Fruit fly (Drosophila melanogaster) whole organism, adult: Measurements from ENCODE around the gene CG13926.

Experiments
- CG11617 ChIP-seq: fragments of 200-800 bp; sonication (Bioruptor generic); optimal IDR thresholded peaks from 2 replicates; lab custom pipeline; 2017; ENCODE audit warnings: mild to moderate bottlenecking, missing biosample characterization, missing genetic modification reagents, missing genetic modification characterization
- CG12768 ChIP-seq: fragments of 200-800 bp; sonication (Bioruptor generic); optimal IDR thresholded peaks from 2 replicates; lab custom pipeline; 2017; ENCODE audit warnings: missing biosample characterization, missing genetic modification characterization, mild to moderate bottlenecking, moderate library complexity, missing genetic modification reagents
- CG14711 ChIP-seq: fragments of 200-800 bp; sonication (Bioruptor generic); optimal IDR thresholded peaks from 2 replicates; lab custom pipeline; 2018; ENCODE audit warnings: missing biosample characterization, mild to moderate bottlenecking, missing genetic modification characterization, moderate library complexity
- CG1620 ChIP-seq: fragments of 200-800 bp; sonication (Bioruptor generic); optimal IDR thresholded peaks from 2 replicates; lab custom pipeline; 2016; ENCODE audit warnings: missing biosample characterization, missing genetic modification characterization
- CG33017 ChIP-seq: fragments of 200-800 bp; sonication (Bioruptor generic); optimal IDR thresholded peaks from 2 replicates; lab custom pipeline; 2018; ENCODE audit warnings: missing biosample characterization, mild to moderate bottlenecking, missing genetic modification characterization, moderate library complexity
- CG5204 ChIP-seq: fragments of 200-800 bp; sonication (Bioruptor generic); optimal IDR thresholded peaks from 2 replicates; lab custom pipeline; 2016; ENCODE audit warnings: missing biosample characterization, missing genetic modification characterization
- CG7045 ChIP-seq: fragments of 200-800 bp; sonication (Bioruptor generic); optimal IDR thresholded peaks from 2 replicates; lab custom pipeline; 2017; ENCODE audit warnings: missing biosample characterization, mild to moderate bottlenecking, missing genetic modification characterization
- CG7101 ChIP-seq: fragments of 200-800 bp; sonication (Bioruptor generic); optimal IDR thresholded peaks from 2 replicates; lab custom pipeline; 2018; ENCODE audit warnings: missing biosample characterization, mild to moderate bottlenecking, missing genetic modification characterization, moderate library complexity
- Clk ChIP-seq: fragments of 200-800 bp; sonication (Bioruptor generic); optimal IDR thresholded peaks from 2 replicates; lab custom pipeline; 2017; ENCODE audit warnings: missing biosample characterization, missing genetic modification characterization
- Crg-1 ChIP-seq: fragments of 200-800 bp; sonication (Bioruptor generic); optimal IDR thresholded peaks from 2 replicates; lab custom pipeline; 2016; ENCODE audit warnings: missing biosample characterization, missing genetic modification characterization
- Hr96 ChIP-seq: fragments of 200-800 bp; sonication (Bioruptor generic); optimal IDR thresholded peaks from 2 replicates; lab custom pipeline; 2016; ENCODE audit warnings: missing biosample characterization, missing genetic modification characterization
- Mnt ChIP-seq: fragments of 200-800 bp; sonication (Bioruptor generic); optimal IDR thresholded peaks from 2 replicates; lab custom pipeline; 2016; ENCODE audit warnings: missing biosample characterization, mild to moderate bottlenecking, missing genetic modification characterization
- bab1 ChIP-seq: fragments of 200-800 bp; sonication (Bioruptor generic); optimal IDR thresholded peaks from 3 replicates; lab custom pipeline; 2019; ENCODE audit warnings: missing biosample characterization, mild to moderate bottlenecking, missing genetic modification characterization, moderate library complexity
- cic ChIP-seq: fragments of 200-800 bp; sonication (Bioruptor generic); optimal IDR thresholded peaks from 2 replicates; lab custom pipeline; 2017; ENCODE audit warnings: missing biosample characterization, mild to moderate bottlenecking, missing genetic modification characterization, moderate library complexity
- cnc ChIP-seq, 2 experiments: fragments of >200 bp; optimal IDR thresholded peaks; 2 replicates each; lab custom pipeline; 2017
- kay ChIP-seq: fragments of 200-800 bp; sonication (Bioruptor generic); peaks from one replicate; lab custom pipeline; 2016; ENCODE audit warnings: missing biosample characterization, missing genetic modification characterization, borderline replicate concordance
- ovo ChIP-seq: fragments of 200-800 bp; sonication (Bioruptor generic); optimal IDR thresholded peaks from 2 replicates; lab custom pipeline; 2016; ENCODE audit warnings: missing biosample characterization, missing genetic modification characterization
- pad ChIP-seq: fragments of 200-800 bp; sonication (Bioruptor generic); optimal IDR thresholded peaks from 3 replicates; lab custom pipeline; 2017; ENCODE audit warnings: missing biosample characterization, missing genetic modification characterization, mild to moderate bottlenecking, moderate library complexity, missing genetic modification reagents
- tj ChIP-seq: fragments of 200-800 bp; sonication (Bioruptor generic); optimal IDR thresholded peaks from 3 replicates; lab custom pipeline; 2017; ENCODE audit warnings: missing biosample characterization, mild to moderate bottlenecking, missing genetic modification characterization, moderate library complexity
- toe ChIP-seq: fragments of 200-800 bp; sonication (Bioruptor generic); optimal IDR thresholded peaks from 2 replicates; lab custom pipeline; 2016; ENCODE audit warnings: missing biosample characterization, missing genetic modification characterization

The CG13926 gene

DNA sequence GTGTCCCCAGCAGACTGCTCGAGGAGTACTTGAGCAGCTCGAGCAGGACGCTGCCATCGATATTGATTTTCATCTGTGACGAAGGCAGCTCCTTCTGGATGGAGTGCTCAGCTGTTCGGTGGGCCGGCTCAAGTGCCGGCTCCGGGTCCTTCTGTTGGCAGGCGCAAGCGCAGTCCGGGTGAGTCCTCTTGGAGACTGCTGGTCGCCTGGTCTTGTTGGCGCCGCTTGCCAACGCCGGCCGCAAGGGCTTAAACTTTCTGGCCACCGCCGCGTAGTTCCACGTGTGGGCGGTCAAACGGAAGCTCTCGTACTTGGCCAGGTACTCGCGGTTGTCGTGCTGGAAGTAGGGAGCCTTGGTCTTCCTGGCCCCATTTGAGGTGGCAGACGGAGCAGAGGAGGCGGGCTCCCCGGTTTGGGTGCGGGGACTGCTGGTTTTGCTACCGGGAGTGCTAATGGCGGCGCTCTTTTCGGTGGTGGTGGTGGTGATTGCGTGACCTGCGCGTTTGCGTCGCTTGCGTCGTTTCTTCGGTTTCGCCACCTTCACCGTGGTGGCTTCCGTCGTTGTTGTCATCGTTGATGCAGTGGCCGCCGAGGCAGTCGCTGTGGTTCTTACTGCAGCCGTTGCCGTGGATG lies 43.9 kb upstream of the CG13926 start:
- TF ChIP-seq bab1 (GFP tag; lab: Kevin White, UChicago): no peak
- peak; percentile 12 for TF ChIP-seq cic (GFP tag; lab: Kevin White, UChicago)
- TF ChIP-seq Mnt (GFP tag; lab: Kevin White, UChicago): peak; percentile 54

DNA sequence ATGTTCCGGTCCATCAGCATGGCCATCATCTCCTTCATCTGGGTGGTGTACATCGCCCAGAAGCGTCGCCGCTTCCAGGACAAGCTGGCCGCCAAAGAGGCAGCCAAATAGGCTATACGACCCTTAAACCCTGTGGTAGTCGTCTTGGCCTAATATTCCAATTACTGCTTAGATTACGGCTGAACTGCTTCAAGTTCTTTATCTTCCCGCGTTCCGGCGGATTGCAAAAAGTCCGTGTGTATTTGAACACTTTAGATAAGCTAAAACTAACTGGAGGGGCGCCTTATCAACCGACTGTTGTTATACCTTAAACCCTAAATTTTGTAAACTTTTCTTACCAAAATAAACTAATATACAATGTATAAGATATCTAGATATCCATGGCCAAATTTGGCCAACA lies 35.8 kb upstream of the CG13926 start:
- TF ChIP-seq cic (GFP tag; lab: Kevin White, UChicago): peak; percentile 30
- no peak for TF ChIP-seq CG7101

DNA sequence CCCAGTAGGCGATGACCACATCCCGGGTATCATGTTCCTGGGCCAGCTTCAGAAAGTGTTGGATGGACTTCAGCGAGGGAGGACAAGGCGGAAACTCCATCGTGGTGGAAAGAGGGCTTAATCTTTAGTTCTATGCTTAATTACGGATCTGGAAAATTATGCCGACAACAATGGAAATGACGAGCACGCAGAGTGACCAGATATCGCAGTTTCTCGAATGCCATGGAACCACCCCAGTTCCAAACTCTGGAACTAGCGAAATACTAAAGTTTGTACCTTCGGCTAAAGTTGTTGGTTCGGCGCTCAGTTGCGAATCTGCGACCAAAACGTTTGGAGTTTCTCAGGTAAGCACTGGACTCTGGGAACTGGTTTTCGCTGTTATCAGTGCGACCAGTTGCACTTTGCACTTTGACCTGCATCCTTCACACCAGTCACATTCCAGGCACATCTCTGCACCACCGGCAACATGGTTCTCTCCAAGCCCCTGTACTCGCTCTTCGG lies 34.8 kb upstream of the CG13926 start, which contains the start of the genes CG7970 and Vta1:
TSS of gene CG7970 (plus strand) at position 51 of the 501 bp plus-strand sequence.
TSS of gene Vta1 (minus strand) at position 201 of the 501 bp plus-strand sequence.
- TF ChIP-seq Crg-1 (GFP tag; lab: Kevin White, UChicago) (peak; percentile 21), cnc (optimal IDR thresholded peaks at IDR 0.05; lab: Kevin White, UChicago) (no peak), cic (GFP tag; lab: Kevin White, UChicago) (no peak), CG1620 (GFP tag; lab: Kevin White, UChicago) (no peak), CG7045 (no peak), CG14711 (peak; percentile 17), CG11617 (GFP tag; lab: Kevin White, UChicago) (peak; percentile 16), ovo (GFP tag; lab: Kevin White, UChicago) (no peak), CG33017 (tag; lab: Kevin White, UChicago) (peak; percentile 52), CG12768 (GFP tag; lab: Kevin White, UChicago) (peak; percentile 93), Hr96 (GFP tag; lab: Kevin White, UChicago) (no peak), kay (no peak), toe (GFP tag; lab: Kevin White, UChicago) (no peak), bab1 (GFP tag; lab: Kevin White, UChicago) (peak; percentile 31), tj (GFP tag; lab: Kevin White, UChicago) (peak; percentile 9), CG7101 (no peak), Clk (GFP tag; lab: Kevin White, UChicago) (no peak), pad (GFP tag; lab: Kevin White, UChicago) (no peak), CG5204 (GFP tag; lab: Kevin White, UChicago) (no peak), Mnt (GFP tag; lab: Kevin White, UChicago) (no peak)

- TF ChIP-seq tj (GFP tag; lab: Kevin White, UChicago) (no peak), Hr96 (GFP tag; lab: Kevin White, UChicago) (no peak), toe (GFP tag; lab: Kevin White, UChicago) (no peak), CG5204 (GFP tag; lab: Kevin White, UChicago) (no peak), CG33017 (tag; lab: Kevin White, UChicago) (no peak)
Observed at dm6 chr3L:1649363-1649762, 31.4 kb upstream of the CG13926 start.

dm6 chr3L:1648690-1649355 lies 30.9 kb upstream of the CG13926 start, which contains the start of gene CG13920:
Gene CG13920, plus strand, starts transcription at chr3L:1648944.
- TF ChIP-seq CG1620 (GFP tag; lab: Kevin White, UChicago) (no peak), CG7045 (no peak), Crg-1 (GFP tag; lab: Kevin White, UChicago) (no peak), CG7101 (no peak)

DNA sequence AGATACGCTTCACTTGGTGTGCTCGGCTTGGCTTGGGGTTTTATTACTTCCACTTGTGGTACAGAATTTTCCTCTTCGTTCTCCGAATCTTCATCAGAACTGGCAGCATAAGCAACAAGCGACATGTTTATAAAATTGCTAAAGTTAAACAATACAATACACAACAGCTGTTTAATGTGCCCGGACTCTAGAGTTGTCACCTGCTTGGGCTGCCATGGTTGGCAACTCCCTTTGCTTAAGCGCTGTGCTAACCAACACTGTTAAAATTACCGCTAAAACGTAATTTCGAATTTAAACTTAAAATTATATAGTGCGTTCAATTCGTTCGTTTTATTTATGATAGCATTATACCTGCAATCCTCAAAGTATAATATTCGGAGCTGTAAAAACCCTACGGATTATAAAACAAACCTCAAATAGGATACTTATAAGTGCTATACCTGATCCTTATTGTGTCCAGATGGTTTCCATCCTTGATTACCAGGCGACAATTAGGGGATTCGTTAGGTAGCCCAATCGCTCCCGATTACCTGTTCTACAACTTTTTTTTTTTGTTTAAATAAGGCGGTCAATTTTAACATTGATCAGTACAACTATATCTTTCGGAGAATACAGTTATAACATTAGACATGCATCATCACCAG lies 29.4 kb upstream of the CG13926 start, which contains the start of the genes CG17249 and Bro:
TSS of gene CG17249 (minus strand) at position 189 of the 644 bp plus-strand sequence.
TSS of gene Bro (plus strand) at position 594 of the 644 bp plus-strand sequence.
- TF ChIP-seq CG7101 (peak; percentile 57), CG14711 (peak; percentile 99), toe (GFP tag; lab: Kevin White, UChicago) (peak; percentile 26), Crg-1 (GFP tag; lab: Kevin White, UChicago) (peak; percentile 69), Mnt (GFP tag; lab: Kevin White, UChicago) (peak; percentile 28), cic (GFP tag; lab: Kevin White, UChicago) (peak; percentile 19), ovo (GFP tag; lab: Kevin White, UChicago) (peak; percentile 34), CG33017 (tag; lab: Kevin White, UChicago) (no peak), CG12768 (GFP tag; lab: Kevin White, UChicago) (no peak), Hr96 (GFP tag; lab: Kevin White, UChicago) (no peak), Clk (GFP tag; lab: Kevin White, UChicago) (peak; percentile 3), tj (GFP tag; lab: Kevin White, UChicago) (no peak), CG5204 (GFP tag; lab: Kevin White, UChicago) (no peak), kay (no peak), bab1 (GFP tag; lab: Kevin White, UChicago) (peak; percentile 32), CG11617 (GFP tag; lab: Kevin White, UChicago) (no peak), CG1620 (GFP tag; lab: Kevin White, UChicago) (peak; percentile 76), cnc (optimal IDR thresholded peaks at IDR 0.05; lab: Kevin White, UChicago) (no peak), pad (GFP tag; lab: Kevin White, UChicago) (peak; percentile 38), CG7045 (no peak)
